Worm (Caenorhabditis elegans) whole organism, mixed stage, embryonic: ENCODE results near the gene F35D11.1.

ENCODE experiments used
- M03D4.4 ChIP-seq: sonication (generic microtip); optimal IDR thresholded peaks from 2 replicates; lab custom pipeline; 2017; ENCODE audit warnings: mild to moderate bottlenecking, missing genetic modification characterization, missing compliant biosample characterization
- bed-3 ChIP-seq: fragments of 200-800 bp; sonication (Bioruptor generic); optimal IDR thresholded peaks from 3 replicates; lab custom pipeline; 2018; ENCODE audit warnings: mild to moderate bottlenecking, missing genetic modification characterization, moderate library complexity, missing compliant biosample characterization
- blmp-1 ChIP-seq: fragments of 150-350 bp; optimal IDR thresholded peaks from 2 replicates; lab custom pipeline; 2014; ENCODE audit warnings: missing biosample characterization, missing genetic modification characterization
- ceh-39 ChIP-seq: fragments of 150-350 bp; optimal IDR thresholded peaks from 2 replicates; lab custom pipeline; 2014; ENCODE audit warnings: missing biosample characterization, missing genetic modification characterization
- ceh-83 ChIP-seq: fragments of 200-800 bp; sonication (Bioruptor generic); optimal IDR thresholded peaks from 2 replicates; lab custom pipeline; 2018; ENCODE audit warnings: mild to moderate bottlenecking, missing genetic modification characterization, missing compliant biosample characterization
- ces-1 ChIP-seq: fragments of 150-350 bp; optimal IDR thresholded peaks from 2 replicates; lab custom pipeline; 2014; ENCODE audit warnings: missing biosample characterization, missing genetic modification reagents, missing genetic modification characterization
- cnd-1 ChIP-seq: fragments of 200-800 bp; sonication (Bioruptor generic); optimal IDR thresholded peaks from 2 replicates; lab custom pipeline; 2018; ENCODE audit warnings: mild to moderate bottlenecking, missing genetic modification characterization, missing compliant biosample characterization
- drap-1 ChIP-seq: fragments of 200-800 bp; sonication (Bioruptor generic); optimal IDR thresholded peaks from 3 replicates; lab custom pipeline; 2018; ENCODE audit warnings: mild to moderate bottlenecking, missing genetic modification characterization, missing compliant biosample characterization
- elt-1 ChIP-seq: sonication (generic microtip); optimal IDR thresholded peaks from 2 replicates; lab custom pipeline; 2017; ENCODE audit warnings: missing genetic modification characterization, mild to moderate bottlenecking, missing compliant biosample characterization, antibody characterized with exemption, moderate library complexity, borderline replicate concordance; ENCODE audit not compliant: insufficient read depth
- elt-3 ChIP-seq: fragments of 150-350 bp; optimal IDR thresholded peaks from 2 replicates; lab custom pipeline; 2014; ENCODE audit warnings: missing biosample characterization, missing genetic modification characterization
- ham-2 ChIP-seq: fragments of 200-800 bp; sonication (Bioruptor generic); optimal IDR thresholded peaks from 2 replicates; lab custom pipeline; 2018; ENCODE audit warnings: mild to moderate bottlenecking, missing genetic modification characterization, missing compliant biosample characterization
- hlh-1 ChIP-seq: fragments of 150-350 bp; optimal IDR thresholded peaks from 2 replicates; lab custom pipeline; 2014; ENCODE audit warnings: missing biosample characterization, missing genetic modification reagents, missing genetic modification characterization
- lin-13 ChIP-seq: fragments of 150-350 bp; optimal IDR thresholded peaks from 2 replicates; lab custom pipeline; 2014; ENCODE audit warnings: missing biosample characterization, missing genetic modification characterization
- lin-32 ChIP-seq: fragments of 200-800 bp; sonication (Bioruptor generic); optimal IDR thresholded peaks from 2 replicates; lab custom pipeline; 2018; ENCODE audit warnings: mild to moderate bottlenecking, missing genetic modification characterization, missing compliant biosample characterization
- lsy-2 ChIP-seq: fragments of 150-350 bp; optimal IDR thresholded peaks from 2 replicates; lab custom pipeline; 2014; ENCODE audit warnings: missing biosample characterization, missing genetic modification characterization
- mab-5 ChIP-seq: fragments of 150-350 bp; optimal IDR thresholded peaks from 2 replicates; lab custom pipeline; 2014; ENCODE audit warnings: missing biosample characterization, missing genetic modification characterization
- mep-1 ChIP-seq: fragments of 150-350 bp; optimal IDR thresholded peaks from 2 replicates; lab custom pipeline; 2017; ENCODE audit warnings: missing biosample characterization, missing genetic modification reagents, missing genetic modification characterization, inconsistent platforms
- mls-2 ChIP-seq: sonication (generic microtip); optimal IDR thresholded peaks from 2 replicates; lab custom pipeline; 2016; ENCODE audit warnings: mild to moderate bottlenecking, missing genetic modification characterization, moderate library complexity, missing compliant biosample characterization
- nhr-12 ChIP-seq: fragments of 150-350 bp; optimal IDR thresholded peaks from 2 replicates; lab custom pipeline; 2014; ENCODE audit warnings: missing biosample characterization, missing genetic modification characterization
- nhr-2 ChIP-seq: fragments of 150-350 bp; optimal IDR thresholded peaks from 2 replicates; lab custom pipeline; 2014; ENCODE audit warnings: missing biosample characterization, missing genetic modification characterization
- nhr-237 ChIP-seq: fragments of 150-350 bp; optimal IDR thresholded peaks from 2 replicates; lab custom pipeline; 2014; ENCODE audit warnings: missing biosample characterization, missing genetic modification characterization
- nhr-28 ChIP-seq: fragments of 150-350 bp; optimal IDR thresholded peaks from 2 replicates; lab custom pipeline; 2014; ENCODE audit warnings: missing biosample characterization, missing genetic modification characterization
- nhr-76 ChIP-seq: sonication (generic microtip); optimal IDR thresholded peaks from 2 replicates; lab custom pipeline; 2017; ENCODE audit warnings: missing biosample characterization, missing genetic modification characterization
- pha-4 ChIP-seq: fragments of 150-350 bp; optimal IDR thresholded peaks from 2 replicates; lab custom pipeline; 2018; ENCODE audit warnings: missing biosample characterization, missing genetic modification reagents, missing genetic modification characterization
- sem-2 ChIP-seq: fragments of 200-800 bp; sonication (Bioruptor generic); optimal IDR thresholded peaks from 2 replicates; lab custom pipeline; 2018; ENCODE audit warnings: mild to moderate bottlenecking, missing genetic modification characterization, missing compliant biosample characterization
- snpc-4 ChIP-seq: fragments of 150-350 bp; optimal IDR thresholded peaks from 2 replicates; lab custom pipeline; 2014; ENCODE audit warnings: missing biosample characterization, missing genetic modification characterization
- sptf-1 ChIP-seq: sonication (generic microtip); optimal IDR thresholded peaks from 2 replicates; lab custom pipeline; 2017; ENCODE audit warnings: mild to moderate bottlenecking, missing genetic modification characterization, moderate library complexity, missing compliant biosample characterization
- tbx-8 ChIP-seq: fragments of 200-800 bp; sonication (Bioruptor generic); optimal IDR thresholded peaks from 2 replicates; lab custom pipeline; 2018; ENCODE audit warnings: mild to moderate bottlenecking, missing genetic modification characterization, moderate library complexity, missing compliant biosample characterization
- unc-120 ChIP-seq: sonication (generic microtip); optimal IDR thresholded peaks from 2 replicates; lab custom pipeline; 2017; ENCODE audit warnings: missing genetic modification characterization, missing compliant biosample characterization; ENCODE audit not compliant: poor library complexity, severe bottlenecking
- unc-39 ChIP-seq: fragments of 150-350 bp; optimal IDR thresholded peaks from 2 replicates; lab custom pipeline; 2014; ENCODE audit warnings: missing biosample characterization, missing genetic modification characterization
- unc-62 ChIP-seq: fragments of 150-350 bp; optimal IDR thresholded peaks from 2 replicates; lab custom pipeline; 2014; ENCODE audit warnings: missing biosample characterization, missing genetic modification reagents, missing genetic modification characterization
- zip-8 ChIP-seq: fragments of 150-350 bp; optimal IDR thresholded peaks from 2 replicates; lab custom pipeline; 2014; ENCODE audit warnings: missing biosample characterization, missing genetic modification characterization
- ztf-11 ChIP-seq: fragments of 150-350 bp; optimal IDR thresholded peaks from 2 replicates; lab custom pipeline; 2014; ENCODE audit warnings: missing biosample characterization, missing genetic modification characterization

Gene F35D11.1

ce11 chrII:4604149-4604548 is 22.6 kb upstream of the F35D11.1 start:
- TF ChIP-seq mep-1 (tag; lab: Kevin White, UChicago) (no peak), ztf-11 (no peak), lin-13 (no peak), snpc-4 (tag; lab: Kevin White, UChicago) (no peak), elt-3 (tag; lab: Kevin White, UChicago) (no peak), nhr-2 (tag; lab: Kevin White, UChicago) (no peak), tbx-8 (GFP tag; lab: Kevin White, UChicago) (no peak), blmp-1 (tag; lab: Kevin White, UChicago) (no peak), pha-4 (tag; lab: Kevin White, UChicago) (no peak), hlh-1 (tag; lab: Kevin White, UChicago) (no peak), sptf-1 (tag; lab: Kevin White, UChicago) (no peak), unc-120 (no peak)

- TF ChIP-seq lsy-2, result no peak
- no peak for TF ChIP-seq nhr-12
- no peak for TF ChIP-seq nhr-76 (tag; lab: Kevin White, UChicago)
- no peak for TF ChIP-seq ces-1 (GFP tag; lab: Kevin White, UChicago)
- TF ChIP-seq sem-2 (GFP tag; lab: Kevin White, UChicago), result no peak
- TF ChIP-seq bed-3 (GFP tag; lab: Kevin White, UChicago), result no peak
- no peak for TF ChIP-seq elt-1 (tag; lab: Kevin White, UChicago)
- TF ChIP-seq cnd-1 (tag; lab: Kevin White, UChicago), result no peak
- TF ChIP-seq mab-5 (tag; lab: Kevin White, UChicago), result no peak
- TF ChIP-seq nhr-28 (tag; lab: Kevin White, UChicago), result no peak
- no peak for TF ChIP-seq mep-1 (tag; lab: Kevin White, UChicago)
- no peak for TF ChIP-seq nhr-2 (tag; lab: Kevin White, UChicago)
- no peak for TF ChIP-seq mls-2
- TF ChIP-seq drap-1 (GFP tag; lab: Kevin White, UChicago), result no peak
- TF ChIP-seq unc-39, result no peak
- TF ChIP-seq ztf-11, result no peak
- TF ChIP-seq M03D4.4, result no peak
Measured at ce11 chrII:4604680-4605079, 22.0 kb upstream of the F35D11.1 start.

- TF ChIP-seq cnd-1 (tag; lab: Kevin White, UChicago) (no peak), sem-2 (GFP tag; lab: Kevin White, UChicago) (no peak), ces-1 (GFP tag; lab: Kevin White, UChicago) (peak; percentile 35)
Measured at ce11 chrII:4606687-4607297, 19.9 kb upstream of the F35D11.1 start.

ce11 chrII:4608073-4608472 is 18.6 kb upstream of the F35D11.1 start, which contains the start of gene F35D11.3:
Gene F35D11.3 (plus strand): TSS chrII:4608372.
- TF ChIP-seq lin-32 (GFP tag; lab: Kevin White, UChicago), result no peak
- TF ChIP-seq ces-1 (GFP tag; lab: Kevin White, UChicago), result no peak
- no peak for TF ChIP-seq bed-3 (GFP tag; lab: Kevin White, UChicago)
- TF ChIP-seq nhr-12, result no peak
- TF ChIP-seq ceh-39 (tag; lab: Kevin White, UChicago), result no peak
- TF ChIP-seq hlh-1 (tag; lab: Kevin White, UChicago), result no peak
- no peak for TF ChIP-seq mep-1 (tag; lab: Kevin White, UChicago)
- TF ChIP-seq cnd-1 (tag; lab: Kevin White, UChicago), result no peak
- no peak for TF ChIP-seq sem-2 (GFP tag; lab: Kevin White, UChicago)
- no peak for TF ChIP-seq tbx-8 (GFP tag; lab: Kevin White, UChicago)
- TF ChIP-seq drap-1 (GFP tag; lab: Kevin White, UChicago), result no peak
- no peak for TF ChIP-seq ceh-83 (GFP tag; lab: Kevin White, UChicago)
- TF ChIP-seq mab-5 (tag; lab: Kevin White, UChicago), result no peak
- TF ChIP-seq ham-2, result no peak
- TF ChIP-seq, all 35 proteins: peak for 0

ce11 chrII:4612694-4613093 is 14.0 kb upstream of the F35D11.1 start, which contains the start of gene pqn-35:
Gene pqn-35 (plus strand): TSS chrII:4612994.
- TF ChIP-seq unc-120 (no peak), ham-2 (no peak), blmp-1 (tag; lab: Kevin White, UChicago) (no peak), nhr-237 (tag; lab: Kevin White, UChicago) (no peak), sptf-1 (tag; lab: Kevin White, UChicago) (no peak), zip-8 (tag; lab: Kevin White, UChicago) (no peak), unc-39 (no peak), cnd-1 (tag; lab: Kevin White, UChicago) (no peak), bed-3 (GFP tag; lab: Kevin White, UChicago) (no peak), elt-3 (tag; lab: Kevin White, UChicago) (no peak), unc-62 (GFP tag; lab: Kevin White, UChicago) (no peak), tbx-8 (GFP tag; lab: Kevin White, UChicago) (no peak), nhr-2 (tag; lab: Kevin White, UChicago) (no peak), drap-1 (GFP tag; lab: Kevin White, UChicago) (no peak)
